Worm (Caenorhabditis elegans) whole organism, L4/young adult: ENCODE measurements around the gene gpch-1.

Experiments
- W03F9.2 ChIP-seq: fragments of 150-350 bp; optimal IDR thresholded peaks from 2 replicates; lab custom pipeline; 2014; ENCODE audit warnings: missing biosample characterization, missing genetic modification characterization
- him-1 ChIP-seq: sonication (generic microtip); optimal IDR thresholded peaks from 2 replicates; lab custom pipeline; 2016; ENCODE audit warnings: missing genotype, missing genetic modification reagents, missing genetic modification characterization, missing compliant biosample characterization

- TF ChIP-seq him-1 (tag; lab: Kevin White, UChicago) (no peak), W03F9.2 (tag; lab: Kevin White, UChicago) (no peak)
Observed at ce11 chrIII:4382118-4382517, 26.2 kb upstream of the gpch-1 start.
